Worm (Caenorhabditis elegans) whole organism, L4 larva: Measurements from ENCODE around the gene B0304.2.

Experiments
- F44E2.7 ChIP-seq: fragments of 200-800 bp; sonication (Bioruptor generic); IDR thresholded peaks from 2 replicates; pipeline ENCODE4 v2.1.2; 2022; ENCODE audit warnings: missing genetic modification characterization, missing compliant biosample characterization
- T26A8.4 ChIP-seq: fragments of 200-800 bp; sonication (Bioruptor generic); IDR thresholded peaks from 2 replicates; pipeline ENCODE4 v1.3.6; 2022; ENCODE audit warnings: missing genetic modification characterization, missing compliant biosample characterization
- Y5F2A.4 ChIP-seq: fragments of 200-800 bp; sonication (Bioruptor generic); optimal IDR thresholded peaks from 2 replicates; lab custom pipeline; 2018; ENCODE audit warnings: mild to moderate bottlenecking, missing genetic modification characterization, missing compliant biosample characterization
- ZK337.2 ChIP-seq: fragments of 200-800 bp; sonication (Bioruptor generic); IDR thresholded peaks from 2 replicates; pipeline ENCODE4 v1.3.6; 2022; ENCODE audit warnings: missing genetic modification reagents, missing genetic modification characterization, missing compliant biosample characterization
- aha-1 ChIP-seq: fragments of 150-350 bp; peaks from one replicate; lab custom pipeline; 2014; ENCODE audit warnings: missing biosample characterization, missing genetic modification characterization
- attf-4 ChIP-seq: sonication (generic microtip); optimal IDR thresholded peaks from 3 replicates; lab custom pipeline; 2017; ENCODE audit warnings: missing biosample characterization, missing genetic modification characterization
- ceh-20 ChIP-seq: fragments of 200-800 bp; sonication (Bioruptor generic); IDR thresholded peaks from 2 replicates; pipeline ENCODE4 v1.3.6; 2022; ENCODE audit warnings: missing genetic modification reagents, missing genetic modification characterization, missing compliant biosample characterization
- ceh-62 ChIP-seq: sonication (generic microtip); optimal IDR thresholded peaks from 2 replicates; lab custom pipeline; 2017; ENCODE audit warnings: missing biosample characterization, missing genetic modification characterization
- ctbp-1 ChIP-seq: fragments of 200-800 bp; sonication (Bioruptor generic); IDR thresholded peaks from 2 replicates; pipeline ENCODE4 v1.3.6; 2022; ENCODE audit warnings: missing genetic modification reagents, missing genetic modification characterization, missing compliant biosample characterization
- daf-16 ChIP-seq, 3 experiments: sonication (generic microtip); optimal IDR thresholded peaks; 2 replicates each; lab custom pipeline; 2016 to 2017; ENCODE audit warnings: missing genetic modification characterization in 3 of 3, missing genetic modification reagents in 3 of 3, mild to moderate bottlenecking in 2 of 3, missing compliant biosample characterization in 2 of 3, missing biosample characterization in 1 of 3, moderate library complexity in 1 of 3
- dmd-6 ChIP-seq: fragments of 200-800 bp; sonication (Bioruptor generic); IDR thresholded peaks from 2 replicates; pipeline ENCODE4 v1.3.6; 2022; ENCODE audit warnings: missing genetic modification reagents, missing genetic modification characterization, missing compliant biosample characterization
- hif-1 ChIP-seq, 2 experiments: sonication (generic microtip); optimal IDR thresholded peaks; 2 replicates each; lab custom pipeline; 2016 to 2017; ENCODE audit warnings: missing compliant biosample characterization in 2 of 2, missing genetic modification characterization in 2 of 2, missing genetic modification reagents in 2 of 2, missing genotype in 2 of 2, mild to moderate bottlenecking in 1 of 2
- hmg-1.1 ChIP-seq: fragments of 200-800 bp; sonication (Bioruptor generic); IDR thresholded peaks from 2 replicates; pipeline ENCODE4 v1.3.6; 2022; ENCODE audit warnings: missing genetic modification reagents, missing genetic modification characterization, missing compliant biosample characterization
- lin-1 ChIP-seq: fragments of 200-800 bp; sonication (Bioruptor generic); IDR thresholded peaks from 2 replicates; pipeline ENCODE4 v1.3.6; 2022; ENCODE audit warnings: missing genetic modification reagents, missing genetic modification characterization, missing compliant biosample characterization
- lin-38 ChIP-seq: fragments of 200-800 bp; sonication (Bioruptor generic); IDR thresholded peaks from 2 replicates; pipeline ENCODE4 v1.3.6; 2022; ENCODE audit warnings: missing genetic modification reagents, missing genetic modification characterization, missing compliant biosample characterization
- lir-3 ChIP-seq: sonication (generic microtip); optimal IDR thresholded peaks from 2 replicates; lab custom pipeline; 2016; ENCODE audit warnings: mild to moderate bottlenecking, missing genetic modification characterization, missing compliant biosample characterization
- lsy-2 ChIP-seq, 2 experiments: fragments of 150-350 bp in 1 of 2; sonication (generic microtip) in 1 of 2; optimal IDR thresholded peaks; 2 replicates each; lab custom pipeline; 2014 to 2017; ENCODE audit warnings: missing biosample characterization in 2 of 2, missing genetic modification characterization in 2 of 2
- madf-5 ChIP-seq, 2 experiments: fragments of 200-800 bp; sonication (Bioruptor generic); IDR thresholded peaks; 2 replicates each; pipeline ENCODE4 v1.3.6; 2022; ENCODE audit warnings: missing compliant biosample characterization in 2 of 2, missing genetic modification characterization in 2 of 2
- mdl-1 ChIP-seq, 2 experiments: fragments of 150-350 bp in 1 of 2; sonication (generic microtip) in 1 of 2; optimal IDR thresholded peaks; 2 replicates each; lab custom pipeline; 2014 to 2017; ENCODE audit warnings: missing biosample characterization in 2 of 2, missing genetic modification characterization in 2 of 2
- mep-1 ChIP-seq: fragments of 150-350 bp; sonication (generic microtip); optimal IDR thresholded peaks from 3 replicates; lab custom pipeline; 2014; ENCODE audit warnings: missing biosample characterization, missing genetic modification characterization
- mxl-2 ChIP-seq: fragments of 200-800 bp; sonication (Bioruptor generic); conservative IDR thresholded peaks from 2 replicates; pipeline ENCODE4 v1.3.6; 2022; ENCODE audit warnings: missing genetic modification reagents, missing genetic modification characterization, missing compliant biosample characterization
- mxl-3 ChIP-seq: fragments of 200-800 bp; sonication (Bioruptor generic); optimal IDR thresholded peaks from 2 replicates; lab custom pipeline; 2018; ENCODE audit warnings: mild to moderate bottlenecking, missing genetic modification characterization, missing compliant biosample characterization
- nhr-11 ChIP-seq: fragments of 150-350 bp; optimal IDR thresholded peaks from 2 replicates; lab custom pipeline; 2014; ENCODE audit warnings: missing biosample characterization, missing genetic modification characterization
- nhr-28 ChIP-seq: fragments of 150-350 bp; optimal IDR thresholded peaks from 2 replicates; lab custom pipeline; 2014; ENCODE audit warnings: missing biosample characterization, missing genetic modification characterization
- nhr-77 ChIP-seq: fragments of 150-350 bp; optimal IDR thresholded peaks from 2 replicates; lab custom pipeline; 2014; ENCODE audit warnings: missing biosample characterization, missing genetic modification characterization
- pha-4 ChIP-seq, 2 experiments: fragments of 150-350 bp in 1 of 2; fragments of 200-800 bp in 1 of 2; sonication (Bioruptor generic) in 1 of 2; IDR thresholded peaks in 1 of 2; optimal IDR thresholded peaks in 1 of 2; 2 replicates each; pipeline versions ENCODE4 v1.3.6 to Lab custom; 2014 to 2022; ENCODE audit warnings: missing genetic modification characterization in 2 of 2, missing genetic modification reagents in 2 of 2, missing biosample characterization in 1 of 2, missing compliant biosample characterization in 1 of 2
- rbr-2 ChIP-seq: sonication (generic microtip); optimal IDR thresholded peaks from 2 replicates; lab custom pipeline; 2016; ENCODE audit warnings: missing genotype, missing genetic modification characterization, missing compliant biosample characterization
- skn-1 ChIP-seq: fragments of 150-350 bp; optimal IDR thresholded peaks from 2 replicates; lab custom pipeline; 2014; ENCODE audit warnings: missing biosample characterization, missing genetic modification characterization
- spr-1 ChIP-seq: sonication (generic microtip); optimal IDR thresholded peaks from 2 replicates; lab custom pipeline; 2016; ENCODE audit warnings: mild to moderate bottlenecking, missing genetic modification characterization, missing compliant biosample characterization
- spr-3 ChIP-seq: fragments of 200-800 bp; sonication (Bioruptor generic); optimal IDR thresholded peaks from 2 replicates; lab custom pipeline; 2018; ENCODE audit warnings: mild to moderate bottlenecking, missing genetic modification characterization, missing compliant biosample characterization
- unc-62 ChIP-seq, 3 experiments: fragments of 150-350 bp in 1 of 3; sonication (generic microtip); optimal IDR thresholded peaks in 2 of 3; peaks in 1 of 3; 1 replicate in 1 of 3; 2 replicates in 2 of 3; lab custom pipeline; 2014 to 2017; ENCODE audit warnings: missing biosample characterization in 3 of 3, missing genetic modification characterization in 3 of 3, missing genetic modification reagents in 3 of 3, missing genotype in 1 of 3
- zfp-3 ChIP-seq: fragments of 200-800 bp; sonication (Bioruptor generic); conservative IDR thresholded peaks from 2 replicates; pipeline ENCODE4 v1.3.6; 2022; ENCODE audit warnings: missing genetic modification reagents, missing genetic modification characterization, missing compliant biosample characterization
- ztf-7 ChIP-seq: fragments of 150-350 bp; optimal IDR thresholded peaks from 2 replicates; lab custom pipeline; 2014; ENCODE audit warnings: missing biosample characterization, missing genetic modification characterization

The B0304.2 gene

ce11 chrII:4552088-4552487 is 28.7 kb downstream of the B0304.2 start (continued):
- TF ChIP-seq dmd-6 (GFP tag; lab: Robert Waterston, UW) (peak; percentile 32; the same call in 1 of the 2 replicates), pha-4 (GFP tag; IDR thresholded peaks at IDR 0.05; lab: Robert Waterston, UW) (no peak), pha-4 (tag; optimal IDR thresholded peaks at IDR 0.05; lab: Kevin White, UChicago) (no peak), zfp-3 (GFP tag; lab: Robert Waterston, UW) (no peak), mdl-1 (tag; optimal IDR thresholded peaks at IDR 0.05; lab: Kevin White, UChicago) (peak in 1 of 2 experiments; percentile 3), nhr-11 (tag; lab: Kevin White, UChicago) (no peak)
- TF ChIP-seq, all 104 proteins: peak for 6

ce11 chrII:4557487-4557886 is 34.1 kb downstream of the B0304.2 start, which contains the start of gene M03A1.3:
Gene M03A1.3 (plus strand): TSS chrII:4557787.
- no peak for TF ChIP-seq Y5F2A.4
- no peak for TF ChIP-seq ctbp-1 (GFP tag; lab: Robert Waterston, UW)
- no peak for TF ChIP-seq ZK337.2 (GFP tag; lab: Robert Waterston, UW)
- TF ChIP-seq rbr-2 (tag; lab: Kevin White, UChicago): no peak
- peak in 1 of 2 experiments; percentile 78 for TF ChIP-seq unc-62 (GFP tag; optimal IDR thresholded peaks at IDR 0.05 in 1 of 2; lab: Kevin White, UChicago)
- TF ChIP-seq unc-62 (tag; optimal IDR thresholded peaks at IDR 0.05; lab: Kevin White, UChicago): no peak
- no peak for TF ChIP-seq hif-1 (tag; optimal IDR thresholded peaks at IDR 0.05; lab: Kevin White, UChicago)
- TF ChIP-seq nhr-77 (tag; lab: Kevin White, UChicago): no peak
- TF ChIP-seq mxl-3 (GFP tag; lab: Kevin White, UChicago): no peak
- TF ChIP-seq mep-1 (tag; lab: Kevin White, UChicago): no peak
- TF ChIP-seq daf-16 (GFP tag; optimal IDR thresholded peaks at IDR 0.05; lab: Kevin White, UChicago): no peak
- TF ChIP-seq daf-16 (tag; optimal IDR thresholded peaks at IDR 0.05; lab: Kevin White, UChicago): peak; percentile 29
- no peak for TF ChIP-seq spr-3 (GFP tag; lab: Kevin White, UChicago)
- TF ChIP-seq T26A8.4 (GFP tag; lab: Robert Waterston, UW): no peak
- no peak for TF ChIP-seq hmg-1.1

- TF ChIP-seq skn-1 (tag; lab: Kevin White, UChicago) (no peak), ceh-20 (GFP tag; lab: Robert Waterston, UW) (no peak), unc-62 (GFP tag; optimal IDR thresholded peaks at IDR 0.05 in 1 of 2; lab: Kevin White, UChicago) (peak in 1 of 2 experiments; percentile 97), unc-62 (tag; optimal IDR thresholded peaks at IDR 0.05; lab: Kevin White, UChicago) (no peak), lin-38 (GFP tag; lab: Robert Waterston, UW) (no peak), ceh-62 (tag; lab: Kevin White, UChicago) (no peak), lir-3 (tag; lab: Kevin White, UChicago) (no peak), pha-4 (GFP tag; IDR thresholded peaks at IDR 0.05; lab: Robert Waterston, UW) (no peak), pha-4 (tag; optimal IDR thresholded peaks at IDR 0.05; lab: Kevin White, UChicago) (no peak), aha-1 (tag; lab: Kevin White, UChicago) (peak; percentile 64), lin-1 (GFP tag; lab: Robert Waterston, UW) (no peak), F44E2.7 (no peak), attf-4 (tag; lab: Kevin White, UChicago) (no peak), nhr-77 (tag; lab: Kevin White, UChicago) (no peak), mxl-2 (no peak), hif-1 (tag; optimal IDR thresholded peaks at IDR 0.05; lab: Kevin White, UChicago) (no peak), lsy-2 (tag; optimal IDR thresholded peaks at IDR 0.05; lab: Kevin White, UChicago) (no peak)
- TF ChIP-seq, all 104 proteins: peak for 2
Observed at ce11 chrII:4560068-4560467, 36.6 kb downstream of the B0304.2 start, which contains the start of gene M03A1.8. Gene M03A1.8 (plus strand): TSS chrII:4560336.

ce11 chrII:4562503-4563000 is 39.1 kb downstream of the B0304.2 start, which contains the start of gene dao-2:
Gene dao-2 (plus strand): TSS chrII:4562950.
- no peak for TF ChIP-seq ztf-7 (tag; lab: Kevin White, UChicago)
- TF ChIP-seq spr-1 (tag; lab: Kevin White, UChicago): no peak
- TF ChIP-seq nhr-28 (tag; lab: Kevin White, UChicago): peak; percentile 16
- no peak for TF ChIP-seq madf-5 (GFP tag; IDR thresholded peaks at IDR 0.05; lab: Robert Waterston, UW)
